Worm (Caenorhabditis elegans): ENCODE measurements around the gene fbxa-134.

Gene fbxa-134

ce11 chrV:17352827-17353373, at the start of gene fbxa-134, which contains the start of gene F47H4.2:
Gene fbxa-134 (minus strand): TSS chrV:17352870.
Gene F47H4.2 (plus strand): TSS chrV:17353323.
- TF ChIP-seq pqm-1 (tag; optimal IDR thresholded peaks at IDR 0.05) (peak; percentile 99), attf-4 (tag; optimal IDR thresholded peaks at IDR 0.05) (no peak), nhr-42 (GFP tag; IDR thresholded peaks at IDR 0.05) (no peak), ztf-7 (tag; optimal IDR thresholded peaks at IDR 0.05) (no peak), zip-11 (GFP tag; IDR thresholded peaks at IDR 0.05) (no peak), F10B5.3 (tag; optimal IDR thresholded peaks at IDR 0.05) (no peak), unc-130 (GFP tag; optimal IDR thresholded peaks at IDR 0.05) (no peak), ama-1 (optimal IDR thresholded peaks at IDR 0.05) (no peak), php-3 (GFP tag; IDR thresholded peaks at IDR 0.05) (0 out of 2 replicates have a peak, but pooled peaks have one; percentile 8), zfp-2 (tag; optimal IDR thresholded peaks at IDR 0.05) (no peak), dmd-6 (GFP tag; IDR thresholded peaks at IDR 0.05) (peak; percentile 43; the same call in 1 of the 2 replicates), vab-7 (GFP tag; IDR thresholded peaks at IDR 0.05) (no peak), cey-2 (tag; optimal IDR thresholded peaks at IDR 0.05; ENCODE audit: borderline replicate concordance, insufficient read depth) (no peak), ctbp-1 (GFP tag; IDR thresholded peaks at IDR 0.05) (no peak), dve-1 (tag; optimal IDR thresholded peaks at IDR 0.05; ENCODE audit: insufficient read depth) (peak; percentile 36), hif-1 (tag; optimal IDR thresholded peaks at IDR 0.05) (peak in 1 of 2 experiments; percentile 32), D1046.2 (GFP tag; IDR thresholded peaks at IDR 0.05) (no peak), nhr-25 (tag; optimal IDR thresholded peaks at IDR 0.05; ENCODE audit: borderline replicate concordance, insufficient read depth) (no peak), spr-3 (GFP tag; optimal IDR thresholded peaks at IDR 0.05) (no peak), lin-39 (tag; optimal IDR thresholded peaks at IDR 0.05) (no peak), nhr-111 (GFP tag; optimal IDR thresholded peaks at IDR 0.05) (no peak), dpl-1 (GFP tag; optimal IDR thresholded peaks at IDR 0.05) (no peak), nhr-48 (tag; optimal IDR thresholded peaks at IDR 0.05) (peak; percentile 11), arid-1 (GFP tag; conservative IDR thresholded peaks at IDR 0.05) (no peak), mxl-2 (GFP tag; conservative IDR thresholded peaks at IDR 0.05) (no peak), unc-62 (GFP tag; optimal IDR thresholded peaks at IDR 0.05 in 1 of 2) (no peak), unc-62 (tag; optimal IDR thresholded peaks at IDR 0.05) (no peak), daf-16 (GFP tag; optimal IDR thresholded peaks at IDR 0.05) (no peak), daf-16 (tag; optimal IDR thresholded peaks at IDR 0.05) (peak; percentile 98), lin-1 (GFP tag; IDR thresholded peaks at IDR 0.05) (no peak), T26A8.4 (GFP tag; IDR thresholded peaks at IDR 0.05) (no peak), R02D3.7 (tag; optimal IDR thresholded peaks at IDR 0.05) (no peak), skn-1 (tag; optimal IDR thresholded peaks at IDR 0.05) (no peak), ceh-20 (GFP tag; IDR thresholded peaks at IDR 0.05) (no peak), nhr-28 (tag; optimal IDR thresholded peaks at IDR 0.05) (peak; percentile 83), hmg-1.1 (GFP tag; IDR thresholded peaks at IDR 0.05) (no peak), ceh-62 (tag; optimal IDR thresholded peaks at IDR 0.05) (no peak), sdz-12 (GFP tag; optimal IDR thresholded peaks at IDR 0.05) (no peak), tag-97 (GFP tag; IDR thresholded peaks at IDR 0.05) (no peak), ceh-44 (GFP tag; IDR thresholded peaks at IDR 0.05) (no peak), ceh-28 (tag; optimal IDR thresholded peaks at IDR 0.05) (no peak), ZK546.5 (tag; optimal IDR thresholded peaks at IDR 0.05) (no peak), nhr-102 (tag; optimal IDR thresholded peaks at IDR 0.05) (no peak), F37D6.2 (tag; optimal IDR thresholded peaks at IDR 0.05) (no peak), pha-4 (GFP tag; IDR thresholded peaks at IDR 0.05) (no peak), pha-4 (tag; optimal IDR thresholded peaks at IDR 0.05) (no peak), nhr-10 (tag; optimal IDR thresholded peaks at IDR 0.05) (no peak), lin-13 (GFP tag; optimal IDR thresholded peaks at IDR 0.05) (no peak), hlh-11 (tag; optimal IDR thresholded peaks at IDR 0.05) (peak; percentile 76), nhr-77 (tag; optimal IDR thresholded peaks at IDR 0.05) (peak; percentile 22), aha-1 (tag) (peak; percentile 64), lin-38 (GFP tag; IDR thresholded peaks at IDR 0.05) (no peak)

Data from whole organism, L4 larva.